Worm (Caenorhabditis elegans) whole organism, young adult: ENCODE data around the gene F49E12.8.

Source experiments
- B0261.1 ChIP-seq: sonication (generic microtip); optimal IDR thresholded peaks from 2 replicates; lab custom pipeline; 2016; ENCODE audit warnings: mild to moderate bottlenecking, missing genetic modification characterization, moderate library complexity, missing compliant biosample characterization
- F10E7.11 ChIP-seq: sonication (generic microtip); optimal IDR thresholded peaks from 2 replicates; lab custom pipeline; 2017; ENCODE audit warnings: mild to moderate bottlenecking, missing genetic modification characterization, moderate library complexity, missing compliant biosample characterization
- F33H1.4 ChIP-seq: fragments of 200-800 bp; sonication (Bioruptor generic); IDR thresholded peaks from 2 replicates; pipeline ENCODE4 v1.3.6; 2022; ENCODE audit warnings: missing genetic modification reagents, missing genetic modification characterization, missing compliant biosample characterization
- F52B5.7 ChIP-seq: sonication (generic microtip); optimal IDR thresholded peaks from 2 replicates; lab custom pipeline; 2016; ENCODE audit warnings: mild to moderate bottlenecking, missing genetic modification characterization, missing compliant biosample characterization
- F55B11.4 ChIP-seq: sonication (generic microtip); optimal IDR thresholded peaks from 2 replicates; lab custom pipeline; 2016; ENCODE audit warnings: missing compliant biosample characterization, missing genetic modification characterization, borderline replicate concordance; ENCODE audit not compliant: insufficient read depth
- ZK185.1 ChIP-seq: sonication (generic microtip); optimal IDR thresholded peaks from 2 replicates; lab custom pipeline; 2016; ENCODE audit warnings: mild to moderate bottlenecking, missing genetic modification characterization, missing compliant biosample characterization; ENCODE audit not compliant: poor library complexity, severe bottlenecking
- atf-7 ChIP-seq: sonication (generic microtip); optimal IDR thresholded peaks from 2 replicates; lab custom pipeline; 2017; ENCODE audit warnings: mild to moderate bottlenecking, missing genetic modification characterization, missing compliant biosample characterization
- attf-3 ChIP-seq: fragments of 200-800 bp; sonication (Bioruptor generic); conservative IDR thresholded peaks from 2 replicates; pipeline ENCODE4 v1.3.6; 2022; ENCODE audit warnings: missing genetic modification reagents, missing genetic modification characterization, missing compliant biosample characterization
- bed-1 ChIP-seq: fragments of 200-800 bp; sonication (Bioruptor generic); IDR thresholded peaks from 2 replicates; pipeline ENCODE4 v1.3.6; 2022; ENCODE audit warnings: missing genetic modification reagents, missing genetic modification characterization, missing compliant biosample characterization
- ceh-100 ChIP-seq: fragments of 200-800 bp; sonication (Bioruptor generic); IDR thresholded peaks from 2 replicates; pipeline ENCODE4 v1.3.6; 2022; ENCODE audit warnings: missing genetic modification reagents, missing genetic modification characterization, missing compliant biosample characterization
- ceh-40 ChIP-seq: fragments of 200-800 bp; sonication (Bioruptor generic); IDR thresholded peaks from 2 replicates; pipeline ENCODE4 v1.3.6; 2022; ENCODE audit warnings: missing genetic modification characterization, missing compliant biosample characterization
- die-1 ChIP-seq: sonication (generic microtip); optimal IDR thresholded peaks from 2 replicates; lab custom pipeline; 2016; ENCODE audit warnings: missing genotype, mild to moderate bottlenecking, missing genetic modification characterization, missing compliant biosample characterization
- dox-1 ChIP-seq: fragments of 200-800 bp; sonication (Bioruptor generic); IDR thresholded peaks from 2 replicates; pipeline ENCODE4 v1.3.6; 2022; ENCODE audit warnings: missing genetic modification reagents, missing genetic modification characterization, missing compliant biosample characterization
- egl-44 ChIP-seq: fragments of 200-800 bp; sonication (Bioruptor generic); IDR thresholded peaks from 2 replicates; pipeline ENCODE4 v1.3.6; 2022; ENCODE audit warnings: missing genetic modification reagents, missing genetic modification characterization, missing compliant biosample characterization
- egrh-3 ChIP-seq: fragments of 200-800 bp; sonication (Bioruptor generic); IDR thresholded peaks from 2 replicates; pipeline ENCODE4 v1.3.6; 2022; ENCODE audit warnings: missing genetic modification reagents, missing genetic modification characterization, missing compliant biosample characterization
- ekl-4 ChIP-seq: fragments of 200-800 bp; sonication (Bioruptor generic); IDR thresholded peaks from 2 replicates; pipeline ENCODE4 v1.3.6; 2022; ENCODE audit warnings: missing genetic modification reagents, missing genetic modification characterization, missing compliant biosample characterization
- gei-17 ChIP-seq: fragments of 200-800 bp; sonication (Bioruptor generic); optimal IDR thresholded peaks from 2 replicates; lab custom pipeline; 2018; ENCODE audit warnings: mild to moderate bottlenecking, missing genetic modification characterization, missing compliant biosample characterization
- hrde-1 ChIP-seq: sonication (generic microtip); optimal IDR thresholded peaks from 2 replicates; lab custom pipeline; 2016; ENCODE audit warnings: missing genetic modification characterization, mild to moderate bottlenecking, missing compliant biosample characterization, moderate library complexity, missing genotype, missing genetic modification reagents, borderline replicate concordance
- let-526 ChIP-seq: fragments of 200-800 bp; sonication (Bioruptor generic); IDR thresholded peaks from 2 replicates; pipeline ENCODE4 v1.3.6; 2022; ENCODE audit warnings: missing genetic modification reagents, missing genetic modification characterization, missing compliant biosample characterization
- lir-1 ChIP-seq: fragments of 200-800 bp; sonication (Bioruptor generic); conservative IDR thresholded peaks from 2 replicates; pipeline ENCODE4 v1.3.6; 2022; ENCODE audit warnings: missing genetic modification reagents, missing genetic modification characterization, missing compliant biosample characterization
- lsl-1 ChIP-seq: fragments of 200-800 bp; sonication (Bioruptor generic); optimal IDR thresholded peaks from 2 replicates; lab custom pipeline; 2018; ENCODE audit warnings: mild to moderate bottlenecking, missing genetic modification characterization, moderate library complexity, missing compliant biosample characterization
- madf-10 ChIP-seq: sonication (generic microtip); optimal IDR thresholded peaks from 2 replicates; lab custom pipeline; 2016; ENCODE audit warnings: mild to moderate bottlenecking, missing genetic modification characterization, missing compliant biosample characterization
- madf-3 ChIP-seq: fragments of 200-800 bp; sonication (Bioruptor generic); IDR thresholded peaks from 2 replicates; pipeline ENCODE4 v1.3.6; 2022; ENCODE audit warnings: missing genetic modification reagents, missing genetic modification characterization, missing compliant biosample characterization
- mxl-1 ChIP-seq: sonication (generic microtip); optimal IDR thresholded peaks from 2 replicates; lab custom pipeline; 2016; ENCODE audit warnings: missing genetic modification characterization, missing compliant biosample characterization
- nfya-2 ChIP-seq: fragments of 200-800 bp; sonication (Bioruptor generic); IDR thresholded peaks from 2 replicates; pipeline ENCODE4 v1.3.6; 2022; ENCODE audit warnings: missing genetic modification reagents, missing genetic modification characterization, missing compliant biosample characterization
- nfyb-1 ChIP-seq: fragments of 200-800 bp; sonication (Bioruptor generic); IDR thresholded peaks from 2 replicates; pipeline ENCODE4 v1.3.6; 2022; ENCODE audit warnings: missing genetic modification reagents, missing genetic modification characterization, missing compliant biosample characterization
- nhr-120 ChIP-seq: fragments of 200-800 bp; sonication (Bioruptor generic); IDR thresholded peaks from 2 replicates; pipeline ENCODE4 v1.3.6; 2022; ENCODE audit warnings: missing genetic modification characterization, missing compliant biosample characterization
- pbrm-1 ChIP-seq: fragments of 200-800 bp; sonication (Bioruptor generic); IDR thresholded peaks from 2 replicates; pipeline ENCODE4 v1.3.6; 2022; ENCODE audit warnings: missing genetic modification reagents, missing genetic modification characterization, missing compliant biosample characterization
- snpc-1.1 ChIP-seq: sonication (generic microtip); optimal IDR thresholded peaks from 2 replicates; lab custom pipeline; 2017; ENCODE audit warnings: missing genetic modification characterization, mild to moderate bottlenecking, missing compliant biosample characterization, antibody characterized with exemption, moderate library complexity, missing genotype, missing genetic modification reagents; ENCODE audit not compliant: insufficient read depth
- snpc-1.3 ChIP-seq: sonication (generic microtip); optimal IDR thresholded peaks from 2 replicates; lab custom pipeline; 2017; ENCODE audit warnings: missing genetic modification characterization, mild to moderate bottlenecking, missing compliant biosample characterization, antibody characterized with exemption, moderate library complexity, missing genotype, missing genetic modification reagents; ENCODE audit not compliant: insufficient read depth
- snpc-4 ChIP-seq, 5 experiments: fragments of 150-350 bp in 1 of 5; sonication (generic microtip) in 4 of 5; optimal IDR thresholded peaks; 2 replicates each; lab custom pipeline; 2014 to 2018; ENCODE audit warnings: missing genetic modification characterization in 5 of 5, missing biosample characterization in 3 of 5, antibody characterized with exemption in 2 of 5, mild to moderate bottlenecking in 2 of 5, missing compliant biosample characterization in 2 of 5, missing genotype in 2 of 5, moderate library complexity in 2 of 5, missing genetic modification reagents in 1 of 5
- somi-1 ChIP-seq: fragments of 200-800 bp; sonication (Bioruptor generic); optimal IDR thresholded peaks from 2 replicates; lab custom pipeline; 2018; ENCODE audit warnings: mild to moderate bottlenecking, missing genetic modification characterization, missing compliant biosample characterization
- tbp1 ChIP-seq: fragments of 200-800 bp; sonication (Bioruptor generic); optimal IDR thresholded peaks from 2 replicates; lab custom pipeline; 2018; ENCODE audit warnings: mild to moderate bottlenecking, missing genetic modification characterization, missing compliant biosample characterization
- tbx-9 ChIP-seq: sonication (generic microtip); optimal IDR thresholded peaks from 2 replicates; lab custom pipeline; 2016; ENCODE audit warnings: borderline replicate concordance, missing genetic modification characterization, inconsistent platforms, missing compliant biosample characterization
- unc-130 ChIP-seq: sonication (generic microtip); optimal IDR thresholded peaks from 2 replicates; lab custom pipeline; 2016; ENCODE audit warnings: missing genetic modification reagents, missing genetic modification characterization, missing compliant biosample characterization
- zfh-2 ChIP-seq: fragments of 200-800 bp; sonication (Bioruptor generic); conservative IDR thresholded peaks from 2 replicates; pipeline ENCODE4 v1.3.6; 2022; ENCODE audit warnings: missing genetic modification reagents, missing genetic modification characterization, missing compliant biosample characterization
- ztf-25 ChIP-seq: fragments of 200-800 bp; sonication (Bioruptor generic); IDR thresholded peaks from 2 replicates; pipeline ENCODE4 v1.3.6; 2022; ENCODE audit warnings: missing genetic modification reagents, missing genetic modification characterization, missing compliant biosample characterization
- ztf-28 ChIP-seq: fragments of 200-800 bp; sonication (Bioruptor generic); IDR thresholded peaks from 2 replicates; pipeline ENCODE4 v1.3.6; 2022; ENCODE audit warnings: missing genetic modification reagents, missing genetic modification characterization, missing compliant biosample characterization

The F49E12.8 gene

ce11 chrII:8380188-8380587 is 13.9 kb downstream of the F49E12.8 start:
- TF ChIP-seq atf-7 (no peak), tbp1 (GFP tag; lab: Kevin White, UChicago) (no peak), nhr-120 (GFP tag; lab: Robert Waterston, UW) (no peak), F52B5.7 (tag; lab: Kevin White, UChicago) (no peak), nfyb-1 (GFP tag; lab: Robert Waterston, UW) (no peak), unc-130 (no peak)

ce11 chrII:8377722-8378121 is 16.4 kb downstream of the F49E12.8 start:
- TF ChIP-seq ztf-25 (GFP tag; lab: Robert Waterston, UW) = no peak
- no peak for TF ChIP-seq somi-1 (GFP tag; lab: Kevin White, UChicago)
- no peak for TF ChIP-seq hrde-1 (tag; lab: Kevin White, UChicago)
- TF ChIP-seq atf-7 = no peak
- no peak for TF ChIP-seq ztf-28 (GFP tag; lab: Robert Waterston, UW)
- TF ChIP-seq madf-3 (GFP tag; lab: Robert Waterston, UW) = no peak
- TF ChIP-seq F33H1.4 = no peak
- no peak for TF ChIP-seq lir-1 (GFP tag; lab: Robert Waterston, UW)
- TF ChIP-seq dox-1 (GFP tag; lab: Robert Waterston, UW) = no peak
- no peak for TF ChIP-seq nfya-2 (GFP tag; lab: Robert Waterston, UW)
- TF ChIP-seq attf-3 (GFP tag; lab: Robert Waterston, UW) = no peak
- TF ChIP-seq pbrm-1 (GFP tag; lab: Robert Waterston, UW) = no peak
- TF ChIP-seq zfh-2 (GFP tag; lab: Robert Waterston, UW) = no peak

DNA sequence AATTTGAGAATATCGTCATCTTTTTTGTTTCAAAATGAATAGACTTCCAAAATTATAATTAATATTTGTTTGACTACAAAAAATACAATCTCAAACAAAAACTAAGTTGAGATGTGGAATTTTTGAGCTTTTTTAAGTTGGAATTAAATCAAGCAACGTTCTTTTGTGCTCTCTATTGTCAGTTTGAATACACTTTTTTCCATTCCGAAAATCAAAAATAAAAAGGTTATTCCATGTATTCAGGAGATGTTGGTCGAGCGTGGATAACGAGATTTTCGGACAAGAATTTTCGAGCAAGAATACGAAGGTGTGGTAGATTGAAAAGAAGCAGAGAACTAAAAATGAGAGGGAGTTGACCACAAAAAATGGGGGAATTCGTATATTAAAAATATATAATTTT is 23.9 kb downstream of the F49E12.8 start:
- TF ChIP-seq let-526 (no peak), gei-17 (GFP tag; lab: Kevin White, UChicago) (no peak), ekl-4 (GFP tag; lab: Robert Waterston, UW) (no peak), snpc-1.3 (tag; lab: Kevin White, UChicago) (no peak), snpc-4 (GFP tag; optimal IDR thresholded peaks at IDR 0.05; lab: Kevin White, UChicago) (no peak), snpc-4 (tag; optimal IDR thresholded peaks at IDR 0.05; lab: Kevin White, UChicago) (no peak), ceh-100 (GFP tag; lab: Robert Waterston, UW) (no peak), madf-10 (tag; lab: Kevin White, UChicago) (no peak)

- no peak for TF ChIP-seq egl-44 (GFP tag; lab: Robert Waterston, UW)
- TF ChIP-seq madf-10 (tag; lab: Kevin White, UChicago) = no peak
- no peak for TF ChIP-seq snpc-1.1 (tag; lab: Kevin White, UChicago)
- no peak for TF ChIP-seq egrh-3 (GFP tag; lab: Robert Waterston, UW)
- no peak for TF ChIP-seq lsl-1 (GFP tag; lab: Kevin White, UChicago)
- no peak for TF ChIP-seq B0261.1 (tag; lab: Kevin White, UChicago)
- TF ChIP-seq tbx-9 (tag; lab: Kevin White, UChicago) = no peak
- no peak for TF ChIP-seq F10E7.11 (tag; lab: Kevin White, UChicago)
- TF ChIP-seq lir-1 (GFP tag; lab: Robert Waterston, UW) = no peak
- TF ChIP-seq mxl-1 (tag; lab: Kevin White, UChicago) = no peak
- TF ChIP-seq F55B11.4 (tag; lab: Kevin White, UChicago) = no peak
- no peak for TF ChIP-seq F33H1.4
- TF ChIP-seq die-1 (tag; lab: Kevin White, UChicago) = no peak
- TF ChIP-seq ceh-40 = no peak
- no peak for TF ChIP-seq ZK185.1
- no peak for TF ChIP-seq bed-1 (GFP tag; lab: Robert Waterston, UW)
- TF ChIP-seq, all 124 proteins: peak for 0
Measured at ce11 chrII:8369059-8369458, 25.0 kb downstream of the F49E12.8 start, which contains the start of gene amt-3. TSS of gene amt-3 (minus strand) at chrII:8369159.
